Worm (Caenorhabditis elegans) whole organism, early embryonic: Measurements from ENCODE around the gene clec-27.

Experiments
- F13C5.2 ChIP-seq: sonication (generic microtip); optimal IDR thresholded peaks from 2 replicates; lab custom pipeline; 2017; ENCODE audit warnings: mild to moderate bottlenecking, missing genetic modification characterization, inconsistent platforms, missing compliant biosample characterization
- aly-1 ChIP-seq: sonication (generic microtip); optimal IDR thresholded peaks from 2 replicates; lab custom pipeline; 2016; ENCODE audit warnings: missing genetic modification characterization, missing compliant biosample characterization
- ama-1 ChIP-seq: fragments of 150-350 bp; optimal IDR thresholded peaks from 2 replicates; lab custom pipeline; 2014
- ceh-36 ChIP-seq: sonication (generic microtip); optimal IDR thresholded peaks from 2 replicates; lab custom pipeline; 2016; ENCODE audit warnings: missing genetic modification characterization, inconsistent platforms, missing compliant biosample characterization
- flt-1 ChIP-seq: fragments of 200-800 bp; sonication (Bioruptor generic); IDR thresholded peaks from 2 replicates; pipeline ENCODE4 v1.3.6; 2022; ENCODE audit warnings: missing genetic modification characterization, missing compliant biosample characterization
- hmbx-1 ChIP-seq: sonication (generic microtip); optimal IDR thresholded peaks from 2 replicates; lab custom pipeline; 2016; ENCODE audit warnings: mild to moderate bottlenecking, missing genetic modification characterization, missing compliant biosample characterization
- hmg-4 ChIP-seq: fragments of 200-800 bp; sonication (Bioruptor generic); optimal IDR thresholded peaks from 2 replicates; lab custom pipeline; 2018; ENCODE audit warnings: mild to moderate bottlenecking, missing genetic modification characterization, missing compliant biosample characterization
- hnd-1 ChIP-seq: sonication (generic microtip); optimal IDR thresholded peaks from 2 replicates; lab custom pipeline; 2016; ENCODE audit warnings: missing genetic modification characterization, missing compliant biosample characterization
- pes-1 ChIP-seq: fragments of 200-800 bp; sonication (Bioruptor generic); IDR thresholded peaks from 2 replicates; pipeline ENCODE4 v1.3.6; 2022; ENCODE audit warnings: missing genetic modification reagents, missing genetic modification characterization, missing compliant biosample characterization
- tbx-11 ChIP-seq: fragments of 200-800 bp; sonication (Bioruptor generic); IDR thresholded peaks from 2 replicates; pipeline ENCODE4 v1.3.6; 2022; ENCODE audit warnings: missing genetic modification characterization, missing compliant biosample characterization
- tbx-37 ChIP-seq: fragments of 200-800 bp; sonication (Bioruptor generic); conservative IDR thresholded peaks from 2 replicates; pipeline ENCODE4 v1.3.6; 2022; ENCODE audit warnings: missing genetic modification reagents, missing genetic modification characterization, missing compliant biosample characterization
- tra-4 ChIP-seq: sonication (generic microtip); optimal IDR thresholded peaks from 2 replicates; lab custom pipeline; 2017; ENCODE audit warnings: missing genetic modification characterization, missing compliant biosample characterization

- TF ChIP-seq tra-4 (tag; lab: Kevin White, UChicago) (no peak), hnd-1 (tag; lab: Kevin White, UChicago) (no peak), ceh-36 (tag; lab: Kevin White, UChicago) (no peak), ama-1 (no peak), flt-1 (GFP tag; lab: Robert Waterston, UW) (no peak), F13C5.2 (tag; lab: Kevin White, UChicago) (no peak), hmbx-1 (no peak), tbx-11 (GFP tag; lab: Robert Waterston, UW) (no peak), hmg-4 (no peak), aly-1 (tag; lab: Kevin White, UChicago) (no peak), pes-1 (GFP tag; lab: Robert Waterston, UW) (no peak), tbx-37 (no peak)
Observed at ce11 chrV:16857977-16858479, 3.6 kb downstream of the clec-27 start, which contains the start of the genes clec-31 and clec-22.
